Fruit fly (Drosophila melanogaster) whole organism, embryonic: ENCODE measurements around the gene CG11672.
A peak's percentile ranks its signal among the peaks of the same experiment; 100 is the strongest.

Experiments used
- ATbp ChIP-seq: fragments of 200-800 bp; sonication (Bioruptor generic); optimal IDR thresholded peaks from 2 replicates; lab custom pipeline; 2017; ENCODE audit warnings: missing biosample characterization, mild to moderate bottlenecking, missing genetic modification characterization, missing genetic modification reagents
- CG11723 ChIP-seq: fragments of 200-800 bp; sonication (Bioruptor generic); optimal IDR thresholded peaks from 2 replicates; lab custom pipeline; 2017; ENCODE audit warnings: missing biosample characterization, mild to moderate bottlenecking, missing genetic modification characterization
- CG13775 ChIP-seq: fragments of 200-800 bp; sonication (Bioruptor generic); optimal IDR thresholded peaks from 3 replicates; lab custom pipeline; 2017; ENCODE audit warnings: missing biosample characterization, mild to moderate bottlenecking, missing genetic modification characterization
- CG14441 ChIP-seq: fragments of 200-800 bp; sonication (Bioruptor generic); IDR thresholded peaks from 2 replicates; pipeline ENCODE4 v1.3.6; 2022; ENCODE audit warnings: missing biosample characterization, missing genetic modification characterization
- CG14710 ChIP-seq: fragments of 200-800 bp; sonication (Bioruptor generic); optimal IDR thresholded peaks from 3 replicates; lab custom pipeline; 2019; ENCODE audit warnings: missing biosample characterization, mild to moderate bottlenecking, missing genetic modification characterization, moderate library complexity
- CG15696 ChIP-seq: fragments of 200-800 bp; sonication (Bioruptor generic); optimal IDR thresholded peaks from 2 replicates; lab custom pipeline; 2019; ENCODE audit warnings: missing biosample characterization, mild to moderate bottlenecking, missing genetic modification characterization, moderate library complexity
- CG1602 ChIP-seq: fragments of 200-800 bp; sonication (Bioruptor generic); optimal IDR thresholded peaks from 3 replicates; lab custom pipeline; 2016; ENCODE audit warnings: missing biosample characterization, missing genetic modification characterization
- CG16779 ChIP-seq: fragments of 200-800 bp; sonication (Bioruptor generic); IDR thresholded peaks from 2 replicates; pipeline ENCODE4 v1.3.6; 2022; ENCODE audit warnings: missing biosample characterization, missing genetic modification characterization
- CG34376 ChIP-seq: fragments of 200-800 bp; sonication (Bioruptor generic); optimal IDR thresholded peaks from 2 replicates; lab custom pipeline; 2018; ENCODE audit warnings: missing biosample characterization, mild to moderate bottlenecking, missing genetic modification characterization
- CG4730 ChIP-seq: fragments of 200-800 bp; sonication (Bioruptor generic); IDR thresholded peaks from 2 replicates; pipeline ENCODE4 v1.3.6; 2022; ENCODE audit warnings: missing biosample characterization, missing genetic modification characterization
- CG5245 ChIP-seq: fragments of 200-800 bp; sonication (Bioruptor generic); optimal IDR thresholded peaks from 3 replicates; lab custom pipeline; 2016; ENCODE audit warnings: missing biosample characterization, missing genetic modification characterization
- CG6175 ChIP-seq: fragments of 200-800 bp; sonication (Bioruptor generic); IDR thresholded peaks from 3 replicates; pipeline ENCODE4 v1.3.6; 2022; ENCODE audit warnings: missing biosample characterization, missing genetic modification characterization
- CG6689 ChIP-seq: fragments of 200-800 bp; sonication (Bioruptor generic); IDR thresholded peaks from 2 replicates; pipeline ENCODE4 v1.3.6; 2022; ENCODE audit warnings: missing biosample characterization, missing genetic modification characterization
- CG6813 ChIP-seq: fragments of 200-800 bp; sonication (Bioruptor generic); optimal IDR thresholded peaks from 2 replicates; lab custom pipeline; 2017; ENCODE audit warnings: missing biosample characterization, missing genetic modification characterization, mild to moderate bottlenecking, moderate library complexity, missing genetic modification reagents
- CG7786 ChIP-seq: fragments of 200-800 bp; sonication (Bioruptor generic); optimal IDR thresholded peaks from 2 replicates; lab custom pipeline; 2016; ENCODE audit warnings: missing biosample characterization, missing genetic modification characterization
- CG8478 ChIP-seq: fragments of >200 bp; optimal IDR thresholded peaks from 2 replicates; lab custom pipeline; 2018
- Fer1 ChIP-seq: fragments of 200-800 bp; sonication (Bioruptor generic); optimal IDR thresholded peaks from 2 replicates; lab custom pipeline; 2017; ENCODE audit warnings: missing biosample characterization, mild to moderate bottlenecking, missing genetic modification characterization
- Hey ChIP-seq: fragments of 200-800 bp; sonication (Bioruptor generic); optimal IDR thresholded peaks from 3 replicates; lab custom pipeline; 2018; ENCODE audit warnings: missing biosample characterization, mild to moderate bottlenecking, missing genetic modification characterization
- Lim3 ChIP-seq: fragments of 200-800 bp; sonication (Bioruptor generic); IDR thresholded peaks from 2 replicates; pipeline ENCODE4 v1.3.6; 2022; ENCODE audit warnings: missing biosample characterization, missing genetic modification characterization
- Myb ChIP-seq: fragments of 200-800 bp; sonication (Bioruptor generic); optimal IDR thresholded peaks from 2 replicates; lab custom pipeline; 2016; ENCODE audit warnings: missing biosample characterization, missing genetic modification characterization
- Neu2 ChIP-seq: fragments of 200-800 bp; sonication (Bioruptor generic); optimal IDR thresholded peaks from 3 replicates; lab custom pipeline; 2016; ENCODE audit warnings: missing biosample characterization, missing genetic modification characterization, borderline replicate concordance
- Nf-YB ChIP-seq: fragments of 200-800 bp; sonication (Bioruptor generic); optimal IDR thresholded peaks from 3 replicates; lab custom pipeline; 2019; ENCODE audit warnings: missing biosample characterization, mild to moderate bottlenecking, missing genetic modification characterization, moderate library complexity
- PHDP ChIP-seq: fragments of 200-800 bp; sonication (Bioruptor generic); optimal IDR thresholded peaks from 3 replicates; lab custom pipeline; 2018; ENCODE audit warnings: missing biosample characterization, mild to moderate bottlenecking, missing genetic modification characterization, moderate library complexity
- Sry-δ ChIP-seq: fragments of 200-800 bp; sonication (Bioruptor generic); optimal IDR thresholded peaks from 2 replicates; lab custom pipeline; 2016; ENCODE audit warnings: missing biosample characterization, missing genetic modification characterization
- Stat92E ChIP-seq, 3 experiments: fragments of >200 bp in 2 of 3; fragments of 200-800 bp in 1 of 3; sonication (Bioruptor generic) in 1 of 3; optimal IDR thresholded peaks; 2 replicates each; lab custom pipeline; 2017 to 2019; ENCODE audit warnings: missing biosample characterization in 3 of 3, missing genetic modification characterization in 3 of 3, mild to moderate bottlenecking in 1 of 3, moderate library complexity in 1 of 3
- Vsx1 ChIP-seq: fragments of 200-800 bp; sonication (Bioruptor generic); optimal IDR thresholded peaks from 2 replicates; lab custom pipeline; 2017; ENCODE audit warnings: missing biosample characterization, mild to moderate bottlenecking, missing genetic modification characterization, missing genetic modification reagents
- ara ChIP-seq: fragments of 200-800 bp; sonication (Bioruptor generic); IDR thresholded peaks from 2 replicates; pipeline ENCODE4 v1.3.6; 2022; ENCODE audit warnings: missing biosample characterization, missing genetic modification characterization
- ato ChIP-seq: fragments of 200-800 bp; sonication (Bioruptor generic); IDR thresholded peaks from 2 replicates; pipeline ENCODE4 v1.3.6; 2022; ENCODE audit warnings: missing biosample characterization, missing genetic modification characterization; ENCODE audit not compliant: partially characterized antibody
- croc ChIP-seq: fragments of 200-800 bp; sonication (Bioruptor generic); conservative IDR thresholded peaks from 3 replicates; pipeline ENCODE4 v1.3.6; 2022; ENCODE audit warnings: missing biosample characterization, missing genetic modification characterization
- gsb ChIP-seq: fragments of 200-800 bp; sonication (Bioruptor generic); IDR thresholded peaks from 2 replicates; pipeline ENCODE4 v1.3.6; 2022; ENCODE audit warnings: missing biosample characterization, missing genetic modification characterization
- hb ChIP-seq: fragments of 200-800 bp; sonication (Bioruptor generic); IDR thresholded peaks from 3 replicates; pipeline ENCODE4 v1.3.6; 2022; ENCODE audit warnings: missing biosample characterization, missing genetic modification characterization; ENCODE audit not compliant: partially characterized antibody
- hbn ChIP-seq: fragments of 200-800 bp; sonication (Bioruptor generic); IDR thresholded peaks from 2 replicates; pipeline ENCODE4 v1.3.6; 2022; ENCODE audit warnings: missing biosample characterization, missing genetic modification characterization; ENCODE audit not compliant: partially characterized antibody
- kah ChIP-seq: fragments of 200-800 bp; sonication (Bioruptor generic); optimal IDR thresholded peaks from 2 replicates; lab custom pipeline; 2018; ENCODE audit warnings: missing biosample characterization, mild to moderate bottlenecking, missing genetic modification characterization
- mam ChIP-seq: fragments of 200-800 bp; sonication (Bioruptor generic); optimal IDR thresholded peaks from 3 replicates; lab custom pipeline; 2016; ENCODE audit warnings: missing biosample characterization, missing genetic modification characterization
- mirr ChIP-seq: fragments of 200-800 bp; sonication (Bioruptor generic); optimal IDR thresholded peaks from 3 replicates; lab custom pipeline; 2018; ENCODE audit warnings: missing biosample characterization, mild to moderate bottlenecking, missing genetic modification characterization
- nerfin-2 ChIP-seq: fragments of 200-800 bp; sonication (Bioruptor generic); IDR thresholded peaks from 2 replicates; pipeline ENCODE4 v1.3.6; 2022; ENCODE audit warnings: missing biosample characterization, missing genetic modification characterization; ENCODE audit not compliant: partially characterized antibody
- nom ChIP-seq: fragments of 200-800 bp; sonication (Bioruptor generic); optimal IDR thresholded peaks from 2 replicates; lab custom pipeline; 2017; ENCODE audit warnings: missing biosample characterization, missing genetic modification characterization, mild to moderate bottlenecking, moderate library complexity, missing genetic modification reagents
- otp ChIP-seq: fragments of 200-800 bp; sonication (Bioruptor generic); IDR thresholded peaks from 3 replicates; pipeline ENCODE4, ENCODE4 v1.3.6; 2022; ENCODE audit warnings: missing biosample characterization, missing genetic modification characterization
- pb ChIP-seq: fragments of 200-800 bp; sonication (Bioruptor generic); optimal IDR thresholded peaks from 3 replicates; lab custom pipeline; 2016; ENCODE audit warnings: missing biosample characterization, missing genetic modification characterization
- salm ChIP-seq: fragments of 200-800 bp; sonication (Bioruptor generic); optimal IDR thresholded peaks from 2 replicates; lab custom pipeline; 2018; ENCODE audit warnings: missing biosample characterization, mild to moderate bottlenecking, missing genetic modification characterization
- sd ChIP-seq: fragments of 200-800 bp; sonication (Bioruptor generic); optimal IDR thresholded peaks from 3 replicates; lab custom pipeline; 2018; ENCODE audit warnings: missing biosample characterization, mild to moderate bottlenecking, missing genetic modification characterization, moderate library complexity
- seq ChIP-seq: fragments of 200-800 bp; sonication (Bioruptor generic); IDR thresholded peaks from 2 replicates; pipeline ENCODE4 v1.3.6; 2022; ENCODE audit warnings: missing biosample characterization, missing genetic modification characterization
- sima ChIP-seq: fragments of 200-800 bp; sonication (Bioruptor generic); optimal IDR thresholded peaks from 2 replicates; lab custom pipeline; 2016; ENCODE audit warnings: missing biosample characterization, missing genetic modification characterization
- tin ChIP-seq: fragments of 200-800 bp; sonication (Bioruptor generic); optimal IDR thresholded peaks from 3 replicates; lab custom pipeline; 2016; ENCODE audit warnings: missing biosample characterization, missing genetic modification characterization
- tna ChIP-seq: fragments of 200-800 bp; sonication (Bioruptor generic); IDR thresholded peaks from 2 replicates; pipeline ENCODE4 v1.3.6; 2022; ENCODE audit warnings: missing biosample characterization, missing genetic modification characterization; ENCODE audit not compliant: partially characterized antibody
- trem ChIP-seq: fragments of 200-800 bp; optimal IDR thresholded peaks from 3 replicates; lab custom pipeline; 2019; ENCODE audit warnings: missing biosample characterization, mild to moderate bottlenecking, missing genetic modification characterization, moderate library complexity
- usp ChIP-seq: fragments of >200 bp; optimal IDR thresholded peaks from 2 replicates; lab custom pipeline; 2017; ENCODE audit warnings: missing biosample characterization, missing genetic modification characterization
- wek ChIP-seq: fragments of 200-800 bp; sonication (Bioruptor generic); optimal IDR thresholded peaks from 3 replicates; lab custom pipeline; 2018; ENCODE audit warnings: missing biosample characterization, mild to moderate bottlenecking, missing genetic modification characterization, moderate library complexity

CG11672 gene

dm6 chr3R:8239472-8240301 lies 50.7 kb downstream of the CG11672 start (continued):
- peak; percentile 70 for TF ChIP-seq ara (GFP tag; lab: Robert Waterston, UW)
- peak; percentile 85 for TF ChIP-seq CG6689 (GFP tag; lab: Robert Waterston, UW)
- no peak for TF ChIP-seq tna (GFP tag; lab: Robert Waterston, UW)
- peak; percentile 82 for TF ChIP-seq Vsx1 (GFP tag; lab: Kevin White, UChicago)
- TF ChIP-seq CG7786 (GFP tag; lab: Kevin White, UChicago): peak; percentile 62
- TF ChIP-seq ATbp (GFP tag; lab: Kevin White, UChicago): peak; percentile 84
- TF ChIP-seq Neu2 (GFP tag; lab: Kevin White, UChicago): peak; percentile 46
- TF ChIP-seq sd: peak; percentile 63
- TF ChIP-seq nerfin-2 (GFP tag; lab: Robert Waterston, UW): no peak
- TF ChIP-seq usp (GFP tag; lab: Kevin White, UChicago): no peak
- peak; percentile 89 for TF ChIP-seq CG11723 (GFP tag; lab: Kevin White, UChicago)
- TF ChIP-seq CG6813: peak; percentile 80
- no peak for TF ChIP-seq hb (GFP tag; lab: Robert Waterston, UW)
- peak; percentile 84 for TF ChIP-seq Fer1 (GFP tag; lab: Kevin White, UChicago)
- TF ChIP-seq CG14441 (GFP tag; lab: Robert Waterston, UW): peak; percentile 59
- no peak for TF ChIP-seq CG6175 (GFP tag; lab: Robert Waterston, UW)
- TF ChIP-seq CG15696: peak; percentile 80
- TF ChIP-seq Sry-δ (GFP tag; lab: Kevin White, UChicago): peak; percentile 28
- peak; percentile 32; the same call in 1 of the 2 replicates for TF ChIP-seq CG4730
- no peak for TF ChIP-seq Stat92E (GFP tag; optimal IDR thresholded peaks at IDR 0.05; lab: Kevin White, UChicago)
- TF ChIP-seq otp (GFP tag; lab: Robert Waterston, UW): peak; percentile 60; the same call in 1 of the 3 replicates
- TF ChIP-seq wek (GFP tag; lab: Kevin White, UChicago): no peak
- TF ChIP-seq Hey (tag; lab: Kevin White, UChicago): no peak
- TF ChIP-seq sima: peak; percentile 61
- peak; percentile 96 for TF ChIP-seq CG13775 (GFP tag; lab: Kevin White, UChicago)
- TF ChIP-seq CG5245 (GFP tag; lab: Kevin White, UChicago): peak; percentile 64
- peak; percentile 91 for TF ChIP-seq CG14710 (tag; lab: Kevin White, UChicago)
- TF ChIP-seq Nf-YB (GFP tag; lab: Kevin White, UChicago): peak; percentile 83
- TF ChIP-seq tin (GFP tag; lab: Kevin White, UChicago): peak; percentile 82
- peak; percentile 75 for TF ChIP-seq pb (GFP tag; lab: Kevin White, UChicago)
- no peak for TF ChIP-seq ato (GFP tag; lab: Robert Waterston, UW)
- no peak for TF ChIP-seq Lim3 (GFP tag; lab: Robert Waterston, UW)
- peak; percentile 75; the same call in 1 of the 2 replicates for TF ChIP-seq seq (GFP tag; lab: Robert Waterston, UW)
- TF ChIP-seq salm (tag; lab: Kevin White, UChicago): peak; percentile 72
- peak; percentile 48; the same call in 1 of the 2 replicates for TF ChIP-seq CG16779 (GFP tag; lab: Robert Waterston, UW)
- peak; percentile 69 for TF ChIP-seq mam (GFP tag; lab: Kevin White, UChicago)
- TF ChIP-seq hbn: no peak
- TF ChIP-seq PHDP (tag; lab: Kevin White, UChicago): peak; percentile 90
- TF ChIP-seq CG34376 (GFP tag; lab: Kevin White, UChicago): peak; percentile 89
- peak; percentile 79 for TF ChIP-seq nom
- peak; percentile 57 for TF ChIP-seq croc (GFP tag; lab: Robert Waterston, UW)
- peak; percentile 54; the same call in 1 of the 2 replicates for TF ChIP-seq gsb (GFP tag; lab: Robert Waterston, UW)
- TF ChIP-seq mirr (GFP tag; lab: Kevin White, UChicago): no peak
- peak; percentile 79 for TF ChIP-seq CG1602 (GFP tag; lab: Kevin White, UChicago)
- peak; percentile 65 for TF ChIP-seq trem (tag; lab: Kevin White, UChicago)
- peak; percentile 79 for TF ChIP-seq kah
- TF ChIP-seq CG8478 (lab: Kevin White, UChicago): no peak
- peak; percentile 47 for TF ChIP-seq Myb (GFP tag; lab: Kevin White, UChicago)
